Worm (Caenorhabditis elegans) whole organism, L4/young adult: Measurements from ENCODE around the gene E01G4.6.

Source experiments
- W03F9.2 ChIP-seq: fragments of 150-350 bp; optimal IDR thresholded peaks from 2 replicates; lab custom pipeline; 2014; ENCODE audit warnings: missing biosample characterization, missing genetic modification characterization
- dao-5 ChIP-seq: sonication (generic microtip); optimal IDR thresholded peaks from 2 replicates; lab custom pipeline; 2016; ENCODE audit warnings: missing genotype, missing genetic modification characterization, moderate library complexity, missing compliant biosample characterization
- him-1 ChIP-seq: sonication (generic microtip); optimal IDR thresholded peaks from 2 replicates; lab custom pipeline; 2016; ENCODE audit warnings: missing genotype, missing genetic modification reagents, missing genetic modification characterization, missing compliant biosample characterization

- TF ChIP-seq dao-5 (tag; lab: Kevin White, UChicago) (no peak), W03F9.2 (no peak), him-1 (no peak)
Observed at ce11 chrII:13501575-13501974, 19.4 kb downstream of the E01G4.6 start, which contains the start of gene F45H10.5.
